Worm (Caenorhabditis elegans): ENCODE data around the gene dlc-3.
"Not testable (repeated sequence)": the region's sequence is repeated elsewhere in the genome, so short reads cannot be mapped to it uniquely, and the experiment has no call there.

dlc-3 gene

ce11 chrIV:16446664-16447063, 14.6 kb downstream of the dlc-3 start:
- TF ChIP-seq hmg-4 (GFP tag; optimal IDR thresholded peaks at IDR 0.05) (no peak), ets-7 (tag; optimal IDR thresholded peaks at IDR 0.05) (no peak), hmbx-1 (tag; optimal IDR thresholded peaks at IDR 0.05) (no peak)

DNA sequence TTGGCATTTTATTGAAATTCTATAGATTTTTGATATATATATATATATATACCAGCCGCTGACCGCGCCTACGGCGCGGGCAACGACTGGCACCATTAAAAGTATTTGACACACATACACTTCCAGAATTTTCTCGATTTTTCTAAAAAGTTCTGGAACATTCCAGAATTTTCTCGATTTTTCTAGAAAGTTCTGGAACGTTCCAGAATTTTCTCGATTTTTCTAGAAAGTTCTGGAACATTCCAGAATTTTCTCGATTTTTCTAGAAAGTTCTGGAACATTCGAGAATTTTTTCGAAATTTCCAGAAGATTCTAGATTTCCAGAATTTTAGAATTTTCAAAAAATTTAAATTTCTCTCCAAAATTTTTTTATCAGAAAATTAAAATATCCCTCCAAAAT, 26.3 kb downstream of the dlc-3 start:
- TF ChIP-seq tbx-37 (GFP tag; conservative IDR thresholded peaks at IDR 0.05) (0 out of 2 replicates have a peak, but pooled peaks have one; percentile 36), flt-1 (GFP tag; IDR thresholded peaks at IDR 0.05) (peak; percentile 90), pes-1 (GFP tag; IDR thresholded peaks at IDR 0.05) (peak; percentile 91)

DNA sequence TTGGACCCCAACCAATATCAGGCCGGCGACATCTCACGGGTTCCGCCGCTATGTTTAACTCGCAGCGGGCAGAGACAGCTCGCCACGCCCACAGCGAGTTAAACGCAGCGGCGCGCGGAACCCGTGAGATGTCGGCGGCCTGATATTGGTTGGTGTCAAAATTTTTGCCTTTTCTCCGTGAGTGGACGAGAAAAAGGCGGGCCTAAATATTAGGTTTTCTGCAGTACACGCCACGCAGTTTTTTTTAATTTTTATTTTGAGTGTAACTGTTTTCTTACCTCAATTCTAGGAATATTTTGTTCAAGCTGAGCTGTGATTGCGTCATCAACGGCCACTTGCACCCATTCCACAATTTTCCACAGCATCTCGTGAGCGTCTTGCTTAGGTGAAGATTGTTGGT, 31.9 kb downstream of the dlc-3 start:
- TF ChIP-seq sea-1 (GFP tag; conservative IDR thresholded peaks at IDR 0.05), result 0 out of 2 replicates have a peak, but pooled peaks have one; percentile 15

ce11 chrIV:16470888-16471287, 38.9 kb downstream of the dlc-3 start, which contains the start of gene VY10G11R.1:
VY10G11R.1 (minus strand) TSS chrIV:16470988.
- not testable (repeated sequence) for TF ChIP-seq ama-1 (optimal IDR thresholded peaks at IDR 0.05); ets-7 (tag; optimal IDR thresholded peaks at IDR 0.05); B0310.2 (tag; optimal IDR thresholded peaks at IDR 0.05)

ce11 chrIV:16471569-16471968, 39.5 kb downstream of the dlc-3 start:
- no peak for TF ChIP-seq aly-1 (tag; optimal IDR thresholded peaks at IDR 0.05)
- no peak for TF ChIP-seq hmg-4 (GFP tag; optimal IDR thresholded peaks at IDR 0.05)
- TF ChIP-seq scrt-1 (GFP tag; IDR thresholded peaks at IDR 0.05), result no peak
- no peak for TF ChIP-seq hmbx-1 (tag; optimal IDR thresholded peaks at IDR 0.05)
- TF ChIP-seq ceh-36 (tag; optimal IDR thresholded peaks at IDR 0.05), result no peak
- TF ChIP-seq F13C5.2 (tag; optimal IDR thresholded peaks at IDR 0.05), result no peak
- TF ChIP-seq tbx-37 (GFP tag; conservative IDR thresholded peaks at IDR 0.05), result no peak
- TF ChIP-seq flt-1 (GFP tag; IDR thresholded peaks at IDR 0.05), result no peak
- TF ChIP-seq ceh-13 (GFP tag; optimal IDR thresholded peaks at IDR 0.05), result no peak
- no peak for TF ChIP-seq tra-4 (tag; optimal IDR thresholded peaks at IDR 0.05)
- no peak for TF ChIP-seq ama-1 (optimal IDR thresholded peaks at IDR 0.05)
- no peak for TF ChIP-seq sea-1 (GFP tag; conservative IDR thresholded peaks at IDR 0.05)
- TF ChIP-seq ets-7 (tag; optimal IDR thresholded peaks at IDR 0.05), result no peak
- TF ChIP-seq B0310.2 (tag; optimal IDR thresholded peaks at IDR 0.05), result no peak
- no peak for TF ChIP-seq pes-1 (GFP tag; IDR thresholded peaks at IDR 0.05)
- TF ChIP-seq tbx-11 (GFP tag; IDR thresholded peaks at IDR 0.05), result no peak
- no peak for TF ChIP-seq hnd-1 (tag; optimal IDR thresholded peaks at IDR 0.05)

- TF ChIP-seq hmbx-1 (tag; optimal IDR thresholded peaks at IDR 0.05), result no peak
Measured at ce11 chrIV:16476081-16476480, 44.1 kb downstream of the dlc-3 start.

- TF ChIP-seq pes-1 (GFP tag; IDR thresholded peaks at IDR 0.05), result no peak
- 0 out of 2 replicates have a peak, but pooled peaks have one; percentile 20 for TF ChIP-seq tbx-37 (GFP tag; conservative IDR thresholded peaks at IDR 0.05)
Measured at ce11 chrIV:16477169-16477568, 45.1 kb downstream of the dlc-3 start, which contains the start of gene Y51H4A.1. Y51H4A.1 (minus strand) TSS chrIV:16477295.

DNA sequence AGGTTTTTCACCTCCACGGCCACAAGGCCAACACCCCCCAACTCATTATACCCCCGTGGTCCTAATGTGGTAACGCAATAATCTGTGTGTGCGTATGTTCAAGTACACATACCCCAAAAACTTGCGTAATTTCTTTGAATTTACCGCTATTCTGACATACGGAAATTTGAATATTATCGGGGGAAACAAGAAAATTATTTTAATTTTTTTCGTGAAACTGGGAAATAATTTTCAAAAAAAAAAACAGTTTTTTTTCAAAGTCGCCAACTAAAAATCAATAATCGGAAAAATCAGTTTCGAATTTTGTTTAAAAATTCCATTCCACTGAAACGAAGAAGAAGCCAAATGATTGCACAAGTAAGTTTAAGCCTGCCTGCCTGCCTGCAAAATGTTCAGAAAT, 48.9 kb downstream of the dlc-3 start, which contains the start of gene Y51H4A.938:
Y51H4A.938 (plus strand) TSS at position 301 of the 400 bp plus-strand sequence.
- not testable (repeated sequence) for TF ChIP-seq ceh-13 (GFP tag; optimal IDR thresholded peaks at IDR 0.05); hnd-1 (tag; optimal IDR thresholded peaks at IDR 0.05); tbx-37 (GFP tag; conservative IDR thresholded peaks at IDR 0.05)

- no peak for TF ChIP-seq tbx-11 (GFP tag; IDR thresholded peaks at IDR 0.05)
- no peak for TF ChIP-seq tra-4 (tag; optimal IDR thresholded peaks at IDR 0.05)
- TF ChIP-seq ceh-13 (GFP tag; optimal IDR thresholded peaks at IDR 0.05), result no peak
- peak; percentile 18; the same call in 1 of the 2 replicates for TF ChIP-seq tbx-37 (GFP tag; conservative IDR thresholded peaks at IDR 0.05)
- no peak for TF ChIP-seq F13C5.2 (tag; optimal IDR thresholded peaks at IDR 0.05)
- TF ChIP-seq scrt-1 (GFP tag; IDR thresholded peaks at IDR 0.05), result no peak
- no peak for TF ChIP-seq hmg-4 (GFP tag; optimal IDR thresholded peaks at IDR 0.05)
- TF ChIP-seq ama-1 (optimal IDR thresholded peaks at IDR 0.05), result peak; percentile 3
- TF ChIP-seq B0310.2 (tag; optimal IDR thresholded peaks at IDR 0.05), result peak; percentile 18
Measured at ce11 chrIV:16482790-16483189, 50.8 kb downstream of the dlc-3 start.

Data from whole organism, early embryonic.